Worm (Caenorhabditis elegans) whole organism, mixed stage, embryonic: ENCODE results near the gene C15H9.11.

ENCODE experiments used
- M03D4.4 ChIP-seq: sonication (generic microtip); optimal IDR thresholded peaks from 2 replicates; lab custom pipeline; 2017; ENCODE audit warnings: mild to moderate bottlenecking, missing genetic modification characterization, missing compliant biosample characterization
- bed-3 ChIP-seq: fragments of 200-800 bp; sonication (Bioruptor generic); optimal IDR thresholded peaks from 3 replicates; lab custom pipeline; 2018; ENCODE audit warnings: mild to moderate bottlenecking, missing genetic modification characterization, moderate library complexity, missing compliant biosample characterization
- ceh-39 ChIP-seq: fragments of 150-350 bp; optimal IDR thresholded peaks from 2 replicates; lab custom pipeline; 2014; ENCODE audit warnings: missing biosample characterization, missing genetic modification characterization
- ceh-43 ChIP-seq: fragments of 200-800 bp; sonication (Bioruptor generic); optimal IDR thresholded peaks from 2 replicates; lab custom pipeline; 2018; ENCODE audit warnings: mild to moderate bottlenecking, missing genetic modification characterization, moderate library complexity, missing compliant biosample characterization
- ceh-83 ChIP-seq: fragments of 200-800 bp; sonication (Bioruptor generic); optimal IDR thresholded peaks from 2 replicates; lab custom pipeline; 2018; ENCODE audit warnings: mild to moderate bottlenecking, missing genetic modification characterization, missing compliant biosample characterization
- cnd-1 ChIP-seq: fragments of 200-800 bp; sonication (Bioruptor generic); optimal IDR thresholded peaks from 2 replicates; lab custom pipeline; 2018; ENCODE audit warnings: mild to moderate bottlenecking, missing genetic modification characterization, missing compliant biosample characterization
- drap-1 ChIP-seq: fragments of 200-800 bp; sonication (Bioruptor generic); optimal IDR thresholded peaks from 3 replicates; lab custom pipeline; 2018; ENCODE audit warnings: mild to moderate bottlenecking, missing genetic modification characterization, missing compliant biosample characterization
- elt-1 ChIP-seq: sonication (generic microtip); optimal IDR thresholded peaks from 2 replicates; lab custom pipeline; 2017; ENCODE audit warnings: missing genetic modification characterization, mild to moderate bottlenecking, missing compliant biosample characterization, antibody characterized with exemption, moderate library complexity, borderline replicate concordance; ENCODE audit not compliant: insufficient read depth
- elt-3 ChIP-seq: fragments of 150-350 bp; optimal IDR thresholded peaks from 2 replicates; lab custom pipeline; 2014; ENCODE audit warnings: missing biosample characterization, missing genetic modification characterization
- flh-1 ChIP-seq: fragments of 200-800 bp; sonication (Bioruptor generic); optimal IDR thresholded peaks from 2 replicates; lab custom pipeline; 2018; ENCODE audit warnings: mild to moderate bottlenecking, missing genetic modification characterization, moderate library complexity, missing compliant biosample characterization
- ham-2 ChIP-seq: fragments of 200-800 bp; sonication (Bioruptor generic); optimal IDR thresholded peaks from 2 replicates; lab custom pipeline; 2018; ENCODE audit warnings: mild to moderate bottlenecking, missing genetic modification characterization, missing compliant biosample characterization
- hlh-1 ChIP-seq: fragments of 150-350 bp; optimal IDR thresholded peaks from 2 replicates; lab custom pipeline; 2014; ENCODE audit warnings: missing biosample characterization, missing genetic modification reagents, missing genetic modification characterization
- lin-13 ChIP-seq: fragments of 150-350 bp; optimal IDR thresholded peaks from 2 replicates; lab custom pipeline; 2014; ENCODE audit warnings: missing biosample characterization, missing genetic modification characterization
- lin-32 ChIP-seq: fragments of 200-800 bp; sonication (Bioruptor generic); optimal IDR thresholded peaks from 2 replicates; lab custom pipeline; 2018; ENCODE audit warnings: mild to moderate bottlenecking, missing genetic modification characterization, missing compliant biosample characterization
- lsy-2 ChIP-seq: fragments of 150-350 bp; optimal IDR thresholded peaks from 2 replicates; lab custom pipeline; 2014; ENCODE audit warnings: missing biosample characterization, missing genetic modification characterization
- mab-5 ChIP-seq: fragments of 150-350 bp; optimal IDR thresholded peaks from 2 replicates; lab custom pipeline; 2014; ENCODE audit warnings: missing biosample characterization, missing genetic modification characterization
- mep-1 ChIP-seq: fragments of 150-350 bp; optimal IDR thresholded peaks from 2 replicates; lab custom pipeline; 2017; ENCODE audit warnings: missing biosample characterization, missing genetic modification reagents, missing genetic modification characterization, inconsistent platforms
- mls-2 ChIP-seq: sonication (generic microtip); optimal IDR thresholded peaks from 2 replicates; lab custom pipeline; 2016; ENCODE audit warnings: mild to moderate bottlenecking, missing genetic modification characterization, moderate library complexity, missing compliant biosample characterization
- nhr-12 ChIP-seq: fragments of 150-350 bp; optimal IDR thresholded peaks from 2 replicates; lab custom pipeline; 2014; ENCODE audit warnings: missing biosample characterization, missing genetic modification characterization
- nhr-2 ChIP-seq: fragments of 150-350 bp; optimal IDR thresholded peaks from 2 replicates; lab custom pipeline; 2014; ENCODE audit warnings: missing biosample characterization, missing genetic modification characterization
- nhr-237 ChIP-seq: fragments of 150-350 bp; optimal IDR thresholded peaks from 2 replicates; lab custom pipeline; 2014; ENCODE audit warnings: missing biosample characterization, missing genetic modification characterization
- nhr-76 ChIP-seq: sonication (generic microtip); optimal IDR thresholded peaks from 2 replicates; lab custom pipeline; 2017; ENCODE audit warnings: missing biosample characterization, missing genetic modification characterization
- pha-4 ChIP-seq: fragments of 150-350 bp; optimal IDR thresholded peaks from 2 replicates; lab custom pipeline; 2018; ENCODE audit warnings: missing biosample characterization, missing genetic modification reagents, missing genetic modification characterization
- sem-2 ChIP-seq: fragments of 200-800 bp; sonication (Bioruptor generic); optimal IDR thresholded peaks from 2 replicates; lab custom pipeline; 2018; ENCODE audit warnings: mild to moderate bottlenecking, missing genetic modification characterization, missing compliant biosample characterization
- snpc-4 ChIP-seq: fragments of 150-350 bp; optimal IDR thresholded peaks from 2 replicates; lab custom pipeline; 2014; ENCODE audit warnings: missing biosample characterization, missing genetic modification characterization
- tbx-8 ChIP-seq: fragments of 200-800 bp; sonication (Bioruptor generic); optimal IDR thresholded peaks from 2 replicates; lab custom pipeline; 2018; ENCODE audit warnings: mild to moderate bottlenecking, missing genetic modification characterization, moderate library complexity, missing compliant biosample characterization
- unc-62 ChIP-seq: fragments of 150-350 bp; optimal IDR thresholded peaks from 2 replicates; lab custom pipeline; 2014; ENCODE audit warnings: missing biosample characterization, missing genetic modification reagents, missing genetic modification characterization
- zip-8 ChIP-seq: fragments of 150-350 bp; optimal IDR thresholded peaks from 2 replicates; lab custom pipeline; 2014; ENCODE audit warnings: missing biosample characterization, missing genetic modification characterization
- ztf-11 ChIP-seq: fragments of 150-350 bp; optimal IDR thresholded peaks from 2 replicates; lab custom pipeline; 2014; ENCODE audit warnings: missing biosample characterization, missing genetic modification characterization

C15H9.11 gene

ce11 chrX:6084439-6084838, 18.8 kb downstream of the C15H9.11 start, which contains the start of gene C45B2.2:
Gene C45B2.2, plus strand, starts transcription at chrX:6084739.
- TF ChIP-seq ceh-83 (GFP tag; lab: Kevin White, UChicago) (no peak), tbx-8 (GFP tag; lab: Kevin White, UChicago) (no peak), lsy-2 (tag; lab: Kevin White, UChicago) (no peak), mab-5 (tag; lab: Kevin White, UChicago) (no peak), nhr-2 (tag; lab: Kevin White, UChicago) (no peak), flh-1 (no peak), nhr-237 (no peak), elt-3 (tag; lab: Kevin White, UChicago) (no peak), unc-62 (GFP tag; lab: Kevin White, UChicago) (no peak), mep-1 (tag; lab: Kevin White, UChicago) (no peak)

DNA sequence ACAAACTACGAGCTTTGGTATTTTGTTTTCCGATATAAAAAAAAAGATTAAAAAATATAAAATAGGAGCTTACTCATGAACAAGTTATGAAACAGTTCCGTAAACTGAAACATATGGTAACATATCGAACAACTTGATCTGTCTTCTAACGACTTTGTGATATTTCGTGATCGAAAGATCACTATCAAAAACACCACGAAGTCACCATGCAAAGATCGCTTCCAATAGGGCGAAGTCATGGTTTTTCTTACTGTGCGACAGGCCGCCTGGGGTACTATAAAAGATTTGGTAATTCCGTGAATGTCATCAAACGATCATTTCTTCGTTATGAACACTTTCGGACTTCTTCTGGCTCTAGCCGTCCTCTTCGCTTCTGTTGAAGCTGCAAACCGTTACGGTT, 20.5 kb downstream of the C15H9.11 start, which contains the start of gene C45B2.3:
Gene C45B2.3, plus strand, starts transcription at position 301 of the 400 bp plus-strand sequence.
- no peak for TF ChIP-seq mep-1 (tag; lab: Kevin White, UChicago)
- TF ChIP-seq elt-1 (tag; lab: Kevin White, UChicago): no peak
- TF ChIP-seq cnd-1 (tag; lab: Kevin White, UChicago): no peak
- TF ChIP-seq ztf-11 (tag; lab: Kevin White, UChicago): no peak
- no peak for TF ChIP-seq sem-2 (GFP tag; lab: Kevin White, UChicago)
- no peak for TF ChIP-seq zip-8
- TF ChIP-seq unc-62 (GFP tag; lab: Kevin White, UChicago): no peak
- TF ChIP-seq lin-13 (tag; lab: Kevin White, UChicago): no peak
- TF ChIP-seq tbx-8 (GFP tag; lab: Kevin White, UChicago): no peak
- no peak for TF ChIP-seq mls-2 (tag; lab: Kevin White, UChicago)
- TF ChIP-seq nhr-12 (tag; lab: Kevin White, UChicago): no peak
- TF ChIP-seq nhr-76 (tag; lab: Kevin White, UChicago): no peak

DNA sequence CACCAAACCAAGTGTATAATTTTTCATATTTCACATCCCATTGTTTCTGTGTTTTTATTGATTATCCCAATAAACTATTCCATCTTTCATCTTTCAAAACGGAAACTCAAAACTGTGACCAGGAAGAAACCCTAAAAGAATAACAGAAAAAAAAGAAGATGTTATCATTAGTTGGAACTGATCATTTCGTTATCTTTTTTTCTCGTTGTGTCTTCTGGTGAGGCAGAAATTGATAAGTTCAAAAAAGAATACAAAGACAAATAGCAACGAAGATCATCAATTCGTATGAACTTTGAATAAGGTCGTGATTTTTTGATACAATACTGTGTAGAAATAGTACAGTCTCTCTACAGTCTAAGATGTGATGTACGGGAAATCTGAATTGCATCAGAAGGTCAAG, 21.4 kb downstream of the C15H9.11 start:
- no peak for TF ChIP-seq mls-2 (tag; lab: Kevin White, UChicago)
- TF ChIP-seq nhr-237: no peak
- no peak for TF ChIP-seq hlh-1 (tag; lab: Kevin White, UChicago)
- TF ChIP-seq lin-32 (GFP tag; lab: Kevin White, UChicago): no peak
- no peak for TF ChIP-seq tbx-8 (GFP tag; lab: Kevin White, UChicago)
- no peak for TF ChIP-seq elt-1 (tag; lab: Kevin White, UChicago)
- no peak for TF ChIP-seq drap-1
- no peak for TF ChIP-seq snpc-4 (tag; lab: Kevin White, UChicago)
- no peak for TF ChIP-seq bed-3
- TF ChIP-seq nhr-2 (tag; lab: Kevin White, UChicago): no peak
- TF ChIP-seq M03D4.4 (tag; lab: Kevin White, UChicago): no peak
- TF ChIP-seq sem-2 (GFP tag; lab: Kevin White, UChicago): no peak
- TF ChIP-seq nhr-12 (tag; lab: Kevin White, UChicago): no peak
- no peak for TF ChIP-seq pha-4

- TF ChIP-seq mls-2 (tag; lab: Kevin White, UChicago) (no peak), lin-32 (GFP tag; lab: Kevin White, UChicago) (no peak), ceh-43 (GFP tag; lab: Kevin White, UChicago) (no peak), unc-62 (GFP tag; lab: Kevin White, UChicago) (no peak), mab-5 (tag; lab: Kevin White, UChicago) (no peak), mep-1 (tag; lab: Kevin White, UChicago) (no peak), flh-1 (no peak), nhr-2 (tag; lab: Kevin White, UChicago) (no peak), cnd-1 (tag; lab: Kevin White, UChicago) (no peak), elt-1 (tag; lab: Kevin White, UChicago) (no peak), pha-4 (no peak), ham-2 (GFP tag; lab: Kevin White, UChicago) (no peak), sem-2 (GFP tag; lab: Kevin White, UChicago) (no peak), ceh-39 (no peak), nhr-12 (tag; lab: Kevin White, UChicago) (no peak), ztf-11 (tag; lab: Kevin White, UChicago) (no peak), elt-3 (tag; lab: Kevin White, UChicago) (no peak), tbx-8 (GFP tag; lab: Kevin White, UChicago) (no peak)
These were observed 28.0 kb downstream of the C15H9.11 start, which contains the start of gene lgc-58 for ce11 chrX:6075209-6075608. Gene lgc-58, plus strand, starts transcription at chrX:6075509.

DNA sequence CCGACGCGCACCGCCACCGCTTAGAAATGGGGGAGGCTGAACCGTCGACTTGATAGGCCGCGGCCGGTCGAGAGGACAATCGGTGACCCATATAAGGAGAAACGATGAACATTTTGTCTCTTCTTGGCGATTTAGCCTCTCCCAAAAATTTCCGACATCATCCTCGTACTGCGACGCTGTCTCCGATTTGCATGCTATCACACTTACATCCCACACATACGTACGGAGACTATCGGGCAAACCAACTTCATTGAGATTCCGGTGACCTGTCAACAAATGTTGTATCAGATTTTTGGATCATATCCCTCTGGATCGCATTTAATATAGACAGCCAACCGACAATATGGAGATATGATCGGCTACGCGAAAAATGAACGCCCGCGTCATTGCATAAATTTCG, 36.6 kb downstream of the C15H9.11 start:
- no peak for TF ChIP-seq nhr-2 (tag; lab: Kevin White, UChicago)
- peak; percentile 79 for TF ChIP-seq elt-1 (tag; lab: Kevin White, UChicago)
- peak; percentile 82 for TF ChIP-seq ham-2 (GFP tag; lab: Kevin White, UChicago)
